Worm (Caenorhabditis elegans) whole organism, late embryonic: ENCODE data around the gene clec-22.

Experiments used
- ceh-31 ChIP-seq: sonication (generic microtip); optimal IDR thresholded peaks from 2 replicates; lab custom pipeline; 2016; ENCODE audit warnings: missing genetic modification characterization, missing compliant biosample characterization
- ceh-45 ChIP-seq: fragments of 200-800 bp; sonication (Bioruptor generic); IDR thresholded peaks from 2 replicates; pipeline ENCODE4 v1.3.6; 2022; ENCODE audit warnings: missing genetic modification reagents, missing genetic modification characterization, missing compliant biosample characterization
- pha-4 ChIP-seq: fragments of 150-350 bp; optimal IDR thresholded peaks from 2 replicates; lab custom pipeline; 2018; ENCODE audit warnings: missing biosample characterization, missing genetic modification reagents, missing genetic modification characterization
- rnt-1 ChIP-seq: sonication (generic microtip); optimal IDR thresholded peaks from 2 replicates; lab custom pipeline; 2016; ENCODE audit warnings: missing genetic modification characterization, missing compliant biosample characterization
- syd-9 ChIP-seq: sonication (generic microtip); optimal IDR thresholded peaks from 2 replicates; lab custom pipeline; 2016; ENCODE audit warnings: mild to moderate bottlenecking, missing genetic modification characterization, moderate library complexity, missing compliant biosample characterization

DNA sequence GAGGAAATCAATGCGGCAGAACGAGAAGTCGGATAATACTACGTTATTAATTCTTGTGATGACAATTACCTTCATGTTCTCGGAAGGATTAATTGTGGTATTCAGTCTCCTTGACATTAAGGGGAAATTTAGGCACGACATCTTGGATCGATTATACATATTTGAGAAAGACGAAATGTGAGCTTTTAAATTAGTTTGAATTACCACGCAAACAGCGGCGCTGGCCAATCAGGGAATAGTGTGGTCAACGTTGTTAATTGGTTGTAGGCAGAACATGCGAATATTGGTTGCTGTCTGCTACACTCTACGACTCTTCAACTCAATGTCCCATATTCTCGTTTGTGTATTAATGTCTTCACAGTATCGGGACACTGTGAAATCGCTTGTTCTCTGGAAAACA, 16.7 kb downstream of the clec-22 start, which contains the start of gene F49A5.10:
- no peak for TF ChIP-seq pha-4 (tag; lab: Kevin White, UChicago)
- no peak for TF ChIP-seq ceh-45 (GFP tag; lab: Robert Waterston, UW)
- no peak for TF ChIP-seq rnt-1
- no peak for TF ChIP-seq ceh-31 (tag; lab: Kevin White, UChicago)
- TF ChIP-seq syd-9 (tag; lab: Kevin White, UChicago): no peak
